Fruit fly (Drosophila melanogaster) whole organism, embryonic: ENCODE results near the gene Cul2.
A peak's percentile ranks its signal among the peaks of the same experiment; 100 is the strongest.

Experiments
- Antp ChIP-seq: fragments of 200-800 bp; sonication (Bioruptor generic); optimal IDR thresholded peaks from 3 replicates; lab custom pipeline; 2016; ENCODE audit warnings: missing biosample characterization, missing genetic modification characterization
- CG11695 ChIP-seq: fragments of 200-800 bp; sonication (Bioruptor generic); IDR thresholded peaks from 3 replicates; pipeline ENCODE4 v1.3.6; 2022; ENCODE audit warnings: missing biosample characterization, missing genetic modification characterization
- CG11696 ChIP-seq: fragments of 200-800 bp; sonication (Bioruptor generic); IDR thresholded peaks from 2 replicates; pipeline ENCODE4 v1.3.6; 2022; ENCODE audit warnings: missing biosample characterization, missing genetic modification characterization
- CG12071 ChIP-seq: fragments of 200-800 bp; sonication (Bioruptor generic); optimal IDR thresholded peaks from 3 replicates; lab custom pipeline; 2018; ENCODE audit warnings: missing biosample characterization, mild to moderate bottlenecking, missing genetic modification characterization
- CG14965 ChIP-seq: fragments of 200-800 bp; sonication (Bioruptor generic); optimal IDR thresholded peaks from 2 replicates; lab custom pipeline; 2016; ENCODE audit warnings: missing biosample characterization, missing genetic modification characterization, borderline replicate concordance
- CG18599 ChIP-seq: fragments of 200-800 bp; sonication (Bioruptor generic); optimal IDR thresholded peaks from 3 replicates; lab custom pipeline; 2017; ENCODE audit warnings: missing biosample characterization, missing genetic modification characterization, mild to moderate bottlenecking, moderate library complexity, missing genetic modification reagents
- CG18764 ChIP-seq: fragments of 200-800 bp; sonication (Bioruptor generic); optimal IDR thresholded peaks from 3 replicates; lab custom pipeline; 2016; ENCODE audit warnings: missing biosample characterization, missing genetic modification characterization
- CG2116 ChIP-seq: fragments of 200-800 bp; sonication (Bioruptor generic); optimal IDR thresholded peaks from 3 replicates; lab custom pipeline; 2018; ENCODE audit warnings: missing biosample characterization, mild to moderate bottlenecking, missing genetic modification characterization
- CG2199 ChIP-seq: fragments of 200-800 bp; sonication (Bioruptor generic); IDR thresholded peaks from 3 replicates; pipeline ENCODE4 v1.3.6; 2022; ENCODE audit warnings: missing biosample characterization, missing genetic modification characterization
- CG2678 ChIP-seq: fragments of 200-800 bp; sonication (Bioruptor generic); optimal IDR thresholded peaks from 3 replicates; lab custom pipeline; 2019; ENCODE audit warnings: missing biosample characterization, mild to moderate bottlenecking, missing genetic modification characterization, moderate library complexity
- CG31441 ChIP-seq: fragments of 200-800 bp; sonication (Bioruptor generic); IDR thresholded peaks from 2 replicates; pipeline ENCODE4 v1.3.6; 2022; ENCODE audit warnings: missing biosample characterization, missing genetic modification characterization
- CG3726 ChIP-seq: fragments of 200-800 bp; sonication (Bioruptor generic); IDR thresholded peaks from 3 replicates; pipeline ENCODE4, ENCODE4 v1.3.6; 2022; ENCODE audit warnings: missing biosample characterization, missing genetic modification characterization
- CG3847 ChIP-seq: fragments of 200-800 bp; sonication (Bioruptor generic); IDR thresholded peaks from 2 replicates; pipeline ENCODE4 v1.3.6; 2022; ENCODE audit warnings: missing biosample characterization, missing genetic modification characterization
- CG4820 ChIP-seq: fragments of 200-800 bp; sonication (Bioruptor generic); optimal IDR thresholded peaks from 3 replicates; lab custom pipeline; 2016; ENCODE audit warnings: missing biosample characterization, missing genetic modification characterization
- CG5953 ChIP-seq: fragments of 200-800 bp; sonication (Bioruptor generic); IDR thresholded peaks from 2 replicates; pipeline ENCODE4 v1.3.6; 2022; ENCODE audit warnings: missing biosample characterization, missing genetic modification characterization
- CG6791 ChIP-seq: fragments of 200-800 bp; sonication (Bioruptor generic); IDR thresholded peaks from 3 replicates; pipeline ENCODE4 v1.3.6; 2022; ENCODE audit warnings: missing biosample characterization, missing genetic modification characterization; ENCODE audit not compliant: partially characterized antibody
- CG6813 ChIP-seq: fragments of 200-800 bp; sonication (Bioruptor generic); optimal IDR thresholded peaks from 2 replicates; lab custom pipeline; 2017; ENCODE audit warnings: missing biosample characterization, missing genetic modification characterization, mild to moderate bottlenecking, moderate library complexity, missing genetic modification reagents
- CG7556 ChIP-seq: fragments of 200-800 bp; sonication (Bioruptor generic); optimal IDR thresholded peaks from 2 replicates; lab custom pipeline; 2017; ENCODE audit warnings: missing biosample characterization, mild to moderate bottlenecking, missing genetic modification characterization
- CTCF ChIP-seq: fragments of 200-800 bp; sonication (Bioruptor generic); optimal IDR thresholded peaks from 2 replicates; lab custom pipeline; 2017; ENCODE audit warnings: missing biosample characterization, mild to moderate bottlenecking, missing genetic modification characterization, moderate library complexity
- CkIIα-i1 ChIP-seq: fragments of 200-800 bp; sonication (Bioruptor generic); IDR thresholded peaks from 2 replicates; pipeline ENCODE4 v1.3.6; 2022; ENCODE audit warnings: missing biosample characterization, missing genetic modification characterization
- Dp ChIP-seq: fragments of 200-800 bp; sonication (Bioruptor generic); optimal IDR thresholded peaks from 2 replicates; lab custom pipeline; 2018; ENCODE audit warnings: missing biosample characterization, mild to moderate bottlenecking, missing genetic modification characterization, moderate library complexity
- E2f1 ChIP-seq: fragments of 200-800 bp; sonication (Bioruptor generic); IDR thresholded peaks from 2 replicates; pipeline ENCODE4 v1.3.6; 2022; ENCODE audit warnings: missing biosample characterization, missing genetic modification characterization
- GATAe ChIP-seq: fragments of 200-800 bp; sonication (Bioruptor generic); conservative IDR thresholded peaks from 2 replicates; pipeline ENCODE4 v1.3.6; 2022; ENCODE audit warnings: missing biosample characterization, missing genetic modification characterization
- Mes4 ChIP-seq: fragments of 200-800 bp; sonication (Bioruptor generic); optimal IDR thresholded peaks from 2 replicates; lab custom pipeline; 2016; ENCODE audit warnings: missing biosample characterization, missing genetic modification characterization
- NFAT ChIP-seq: fragments of 200-800 bp; sonication (Bioruptor generic); IDR thresholded peaks from 2 replicates; pipeline ENCODE4 v1.3.6; 2022; ENCODE audit warnings: missing biosample characterization, missing genetic modification characterization
- Poxn ChIP-seq: fragments of 200-800 bp; sonication (Bioruptor generic); IDR thresholded peaks from 2 replicates; pipeline ENCODE4 v1.3.6; 2022; ENCODE audit warnings: missing biosample characterization, missing genetic modification characterization
- Scr ChIP-seq: fragments of 200-800 bp; sonication (Bioruptor generic); IDR thresholded peaks from 2 replicates; pipeline ENCODE4 v1.3.6; 2022; ENCODE audit warnings: missing biosample characterization, missing genetic modification characterization; ENCODE audit not compliant: partially characterized antibody
- Side ChIP-seq: fragments of 200-800 bp; sonication (Bioruptor generic); optimal IDR thresholded peaks from 2 replicates; lab custom pipeline; 2016; ENCODE audit warnings: missing biosample characterization, missing genetic modification characterization
- az2 ChIP-seq: fragments of 200-800 bp; sonication (Bioruptor generic); optimal IDR thresholded peaks from 3 replicates; lab custom pipeline; 2016; ENCODE audit warnings: missing biosample characterization, missing genetic modification characterization
- bab2 ChIP-seq: fragments of 200-800 bp; sonication (Bioruptor generic); optimal IDR thresholded peaks from 2 replicates; lab custom pipeline; 2016; ENCODE audit warnings: missing biosample characterization, missing genetic modification characterization
- bbx ChIP-seq: fragments of 200-800 bp; sonication (Bioruptor generic); IDR thresholded peaks from 2 replicates; pipeline ENCODE4 v1.3.6; 2022; ENCODE audit warnings: missing biosample characterization, missing genetic modification characterization; ENCODE audit not compliant: partially characterized antibody
- bcd ChIP-seq: fragments of 200-800 bp; sonication (Bioruptor generic); optimal IDR thresholded peaks from 2 replicates; lab custom pipeline; 2017; ENCODE audit warnings: missing biosample characterization, mild to moderate bottlenecking, missing genetic modification characterization
- btn ChIP-seq: fragments of 200-800 bp; sonication (Bioruptor generic); optimal IDR thresholded peaks from 2 replicates; lab custom pipeline; 2016; ENCODE audit warnings: missing biosample characterization, missing genetic modification characterization
- da ChIP-seq: fragments of 200-800 bp; sonication (Bioruptor generic); optimal IDR thresholded peaks from 2 replicates; lab custom pipeline; 2016; ENCODE audit warnings: missing biosample characterization, missing genetic modification characterization
- dm ChIP-seq: fragments of 200-800 bp; sonication (Bioruptor generic); optimal IDR thresholded peaks from 3 replicates; lab custom pipeline; 2016; ENCODE audit warnings: missing biosample characterization, missing genetic modification characterization
- dmrt11E ChIP-seq: fragments of 200-800 bp; sonication (Bioruptor generic); optimal IDR thresholded peaks from 3 replicates; lab custom pipeline; 2018; ENCODE audit warnings: missing biosample characterization, mild to moderate bottlenecking, missing genetic modification characterization, moderate library complexity
- emc ChIP-seq: fragments of 200-800 bp; sonication (Bioruptor generic); optimal IDR thresholded peaks from 2 replicates; lab custom pipeline; 2016; ENCODE audit warnings: missing biosample characterization, missing genetic modification characterization
- en ChIP-seq: fragments of 200-800 bp; sonication (Bioruptor generic); optimal IDR thresholded peaks from 2 replicates; lab custom pipeline; 2016; ENCODE audit warnings: missing biosample characterization, missing genetic modification characterization
- eve ChIP-seq, 2 experiments: fragments of >200 bp; optimal IDR thresholded peaks; 2 replicates each; lab custom pipeline; 2017; ENCODE audit warnings: missing biosample characterization in 2 of 2, missing genetic modification characterization in 2 of 2
- lov ChIP-seq, 2 experiments: fragments of 200-800 bp in 1 of 2; fragments of >200 bp in 1 of 2; sonication (Bioruptor generic) in 1 of 2; IDR thresholded peaks in 1 of 2; optimal IDR thresholded peaks in 1 of 2; 2 replicates in 1 of 2; 3 replicates in 1 of 2; pipeline versions ENCODE4 v1.3.6 to Lab custom; 2017 to 2022; ENCODE audit warnings: missing biosample characterization in 1 of 2, missing genetic modification characterization in 1 of 2
- otp ChIP-seq: fragments of 200-800 bp; sonication (Bioruptor generic); IDR thresholded peaks from 3 replicates; pipeline ENCODE4, ENCODE4 v1.3.6; 2022; ENCODE audit warnings: missing biosample characterization, missing genetic modification characterization
- pan ChIP-seq, 4 experiments: fragments of >200 bp in 3 of 4; fragments of 200-800 bp in 1 of 4; sonication (Bioruptor generic) in 1 of 4; optimal IDR thresholded peaks in 3 of 4; IDR thresholded peaks in 1 of 4; 2 replicates each; pipeline versions ENCODE4 v1.3.6 to Lab custom; 2017 to 2022; ENCODE audit warnings: missing biosample characterization in 2 of 4, missing genetic modification characterization in 2 of 4, mixed read lengths in 1 of 4
- pnt ChIP-seq: fragments of 200-800 bp; sonication (Bioruptor generic); optimal IDR thresholded peaks from 3 replicates; lab custom pipeline; 2016; ENCODE audit warnings: missing biosample characterization, missing genetic modification characterization
- ro ChIP-seq: fragments of 200-800 bp; sonication (Bioruptor generic); IDR thresholded peaks from 2 replicates; pipeline ENCODE4 v1.3.6; 2022; ENCODE audit warnings: missing biosample characterization, missing genetic modification characterization
- sna ChIP-seq: fragments of 200-800 bp; sonication (Bioruptor generic); IDR thresholded peaks from 2 replicates; pipeline ENCODE4 v1.3.6; 2022; ENCODE audit warnings: missing biosample characterization, missing genetic modification characterization; ENCODE audit not compliant: partially characterized antibody
- tll ChIP-seq, 2 experiments: fragments of 200-800 bp in 1 of 2; fragments of >200 bp in 1 of 2; sonication (Bioruptor generic) in 1 of 2; optimal IDR thresholded peaks; 2 replicates each; lab custom pipeline; 2017 to 2019; ENCODE audit warnings: missing biosample characterization in 2 of 2, missing genetic modification characterization in 2 of 2, mild to moderate bottlenecking in 1 of 2, moderate library complexity in 1 of 2
- ttk ChIP-seq: fragments of 200-800 bp; sonication (Bioruptor generic); IDR thresholded peaks from 2 replicates; pipeline ENCODE4 v2.1.2; 2022; ENCODE audit warnings: missing biosample characterization, missing genetic modification characterization
- unpg ChIP-seq: fragments of 200-800 bp; sonication (Bioruptor generic); optimal IDR thresholded peaks from 3 replicates; lab custom pipeline; 2018; ENCODE audit warnings: missing biosample characterization, mild to moderate bottlenecking, missing genetic modification characterization, moderate library complexity
- usp ChIP-seq: fragments of >200 bp; optimal IDR thresholded peaks from 2 replicates; lab custom pipeline; 2017; ENCODE audit warnings: missing biosample characterization, missing genetic modification characterization
- z ChIP-seq: fragments of 200-800 bp; sonication (Bioruptor generic); IDR thresholded peaks from 3 replicates; pipeline ENCODE4 v1.3.6; 2022; ENCODE audit warnings: missing biosample characterization, missing genetic modification characterization
- zfh2 ChIP-seq: fragments of 200-800 bp; sonication (Bioruptor generic); optimal IDR thresholded peaks from 2 replicates; lab custom pipeline; 2016; ENCODE audit warnings: missing biosample characterization, missing genetic modification characterization

Gene Cul2

DNA sequence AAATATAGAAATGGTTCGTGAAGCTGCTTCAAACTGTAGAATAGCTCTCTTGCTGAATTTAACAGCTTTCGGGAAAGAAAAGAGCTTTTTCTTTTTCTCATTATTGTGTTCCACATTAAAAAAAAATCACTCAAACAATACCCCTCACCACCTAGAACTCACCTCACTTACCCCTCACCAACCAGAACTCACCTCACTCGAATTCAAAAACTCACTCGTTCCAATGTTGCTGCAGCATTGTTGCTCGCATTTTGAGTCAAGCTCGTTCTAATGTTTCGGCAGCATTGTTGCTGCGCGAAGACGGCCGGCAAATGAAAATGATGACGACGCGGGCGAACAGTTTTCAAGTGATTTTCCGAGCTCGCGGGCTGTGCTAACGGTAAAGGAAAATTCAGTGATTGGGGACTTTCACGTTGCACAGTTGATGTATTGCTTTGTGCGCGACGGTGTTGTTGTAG, 25.3 kb downstream of the Cul2 start, which contains the start of gene nolo (continued):
- TF ChIP-seq CG14965 (GFP tag; lab: Kevin White, UChicago): no peak
- TF ChIP-seq CG18764 (GFP tag; lab: Kevin White, UChicago): no peak
- no peak for TF ChIP-seq eve (GFP tag; optimal IDR thresholded peaks at IDR 0.05; lab: Kevin White, UChicago)
- TF ChIP-seq bcd (GFP tag; lab: Kevin White, UChicago): no peak
- TF ChIP-seq CG6813 (GFP tag; lab: Kevin White, UChicago): no peak
- no peak for TF ChIP-seq usp (GFP tag; lab: Kevin White, UChicago)
- TF ChIP-seq CG2199 (GFP tag; lab: Robert Waterston, UW): peak; percentile 99
- TF ChIP-seq Poxn (GFP tag; lab: Robert Waterston, UW): no peak
- TF ChIP-seq CG2116 (GFP tag; lab: Kevin White, UChicago): no peak
- TF ChIP-seq CG6791 (GFP tag; lab: Robert Waterston, UW): 0 out of 3 replicates have a peak, but pooled peaks have one; percentile 5
- TF ChIP-seq bbx (GFP tag; lab: Robert Waterston, UW): peak; percentile 77
- no peak for TF ChIP-seq CG5953 (GFP tag; lab: Robert Waterston, UW)
- no peak for TF ChIP-seq unpg (GFP tag; lab: Kevin White, UChicago)
- no peak for TF ChIP-seq CG2678 (tag; lab: Kevin White, UChicago)
- TF ChIP-seq pan (optimal IDR thresholded peaks at IDR 0.05; lab: Kevin White, UChicago): no peak
- no peak for TF ChIP-seq pan (GFP tag; optimal IDR thresholded peaks at IDR 0.05 in 1 of 2, IDR thresholded peaks at IDR 0.05 in 1 of 2)
- no peak for TF ChIP-seq E2f1 (GFP tag; lab: Robert Waterston, UW)
- TF ChIP-seq tll (GFP tag; optimal IDR thresholded peaks at IDR 0.05; lab: Kevin White, UChicago): no peak
- no peak for TF ChIP-seq GATAe
- TF ChIP-seq CG4820 (GFP tag; lab: Kevin White, UChicago): no peak
- TF ChIP-seq CG11695: no peak
- TF ChIP-seq Scr (GFP tag; lab: Robert Waterston, UW): peak; percentile 42; the same call in 1 of the 2 replicates
- no peak for TF ChIP-seq CG12071 (GFP tag; lab: Kevin White, UChicago)
- TF ChIP-seq Dp (GFP tag; lab: Kevin White, UChicago): no peak
- no peak for TF ChIP-seq ttk
- no peak for TF ChIP-seq dm (GFP tag; lab: Kevin White, UChicago)
- TF ChIP-seq bab2 (GFP tag; lab: Kevin White, UChicago): no peak
- TF ChIP-seq Mes4 (GFP tag; lab: Kevin White, UChicago): no peak
- TF ChIP-seq CG7556 (GFP tag; lab: Kevin White, UChicago): no peak
- TF ChIP-seq CG3726 (GFP tag; lab: Robert Waterston, UW): no peak
- no peak for TF ChIP-seq ro (GFP tag; lab: Robert Waterston, UW)
- TF ChIP-seq CG3847 (GFP tag; lab: Robert Waterston, UW): no peak
- TF ChIP-seq CG11696: no peak
- TF ChIP-seq emc: no peak
- no peak for TF ChIP-seq CkIIα-i1
- TF ChIP-seq sna: peak; percentile 56; the same call in 1 of the 2 replicates
- TF ChIP-seq CG18599 (GFP tag; lab: Kevin White, UChicago): no peak
- no peak for TF ChIP-seq pnt (GFP tag; lab: Kevin White, UChicago)
- no peak for TF ChIP-seq CG31441 (GFP tag; lab: Robert Waterston, UW)
- no peak for TF ChIP-seq otp (GFP tag; lab: Robert Waterston, UW)
- no peak for TF ChIP-seq zfh2
- no peak for TF ChIP-seq da (GFP tag; lab: Kevin White, UChicago)
- TF ChIP-seq dmrt11E: no peak
- TF ChIP-seq NFAT (GFP tag; lab: Robert Waterston, UW): no peak
- no peak for TF ChIP-seq Antp (GFP tag; lab: Kevin White, UChicago)
- peak; percentile 100 for TF ChIP-seq z (GFP tag; lab: Robert Waterston, UW)
- TF ChIP-seq btn: no peak
- no peak for TF ChIP-seq az2
- TF ChIP-seq Side: no peak
- TF ChIP-seq en (GFP tag; lab: Kevin White, UChicago): no peak
- TF ChIP-seq lov (optimal IDR thresholded peaks at IDR 0.05; lab: Kevin White, UChicago): no peak
- no peak for TF ChIP-seq lov (GFP tag; IDR thresholded peaks at IDR 0.05; lab: Robert Waterston, UW)
- TF ChIP-seq CTCF (GFP tag; lab: Kevin White, UChicago): no peak
